Worm (Caenorhabditis elegans) whole organism, L3 larva: ENCODE measurements around the gene vha-18.

Source experiments
- R02D3.7 ChIP-seq: fragments of 150-350 bp; optimal IDR thresholded peaks from 2 replicates; lab custom pipeline; 2014; ENCODE audit warnings: missing biosample characterization, missing genetic modification characterization
- ceh-9 ChIP-seq: sonication (generic microtip); optimal IDR thresholded peaks from 2 replicates; lab custom pipeline; 2018; ENCODE audit warnings: missing biosample characterization, missing genetic modification characterization
- lin-39 ChIP-seq: fragments of 150-350 bp; optimal IDR thresholded peaks from 2 replicates; lab custom pipeline; 2018; ENCODE audit warnings: missing biosample characterization, missing genetic modification reagents, missing genetic modification characterization
- nhr-76 ChIP-seq: fragments of 150-350 bp; sonication (generic microtip); optimal IDR thresholded peaks from 5 replicates; lab custom pipeline; 2014; ENCODE audit warnings: missing biosample characterization, missing genetic modification characterization
- unc-62 ChIP-seq: fragments of 150-350 bp; sonication (generic microtip); optimal IDR thresholded peaks from 4 replicates; lab custom pipeline; 2014; ENCODE audit warnings: missing biosample characterization, missing genetic modification reagents, missing genetic modification characterization
- ztf-11 ChIP-seq: fragments of 150-350 bp; optimal IDR thresholded peaks from 2 replicates; lab custom pipeline; 2014; ENCODE audit warnings: missing biosample characterization, missing genetic modification characterization

ce11 chrV:8402392-8402791 lies 10.9 kb downstream of the vha-18 start, which contains the start of gene F52E1.9:
- TF ChIP-seq nhr-76 (tag; lab: Kevin White, UChicago): no peak
- TF ChIP-seq ceh-9: no peak
- TF ChIP-seq R02D3.7 (tag; lab: Kevin White, UChicago): no peak
- no peak for TF ChIP-seq lin-39 (tag; lab: Kevin White, UChicago)
- TF ChIP-seq unc-62 (GFP tag; lab: Kevin White, UChicago): no peak
- no peak for TF ChIP-seq ztf-11
